Worm (Caenorhabditis elegans) whole organism, young adult: Measurements from ENCODE around the gene F48B9.3.

Source experiments
- B0019.2 ChIP-seq: fragments of 200-800 bp; sonication (Bioruptor generic); conservative IDR thresholded peaks from 2 replicates; pipeline ENCODE4 v1.3.6; 2022; ENCODE audit warnings: missing genetic modification reagents, missing genetic modification characterization, missing compliant biosample characterization
- B0035.1 ChIP-seq: sonication (generic microtip); optimal IDR thresholded peaks from 2 replicates; lab custom pipeline; 2016; ENCODE audit warnings: missing genetic modification characterization, mild to moderate bottlenecking, missing compliant biosample characterization, missing genotype, missing genetic modification reagents
- B0336.3 ChIP-seq: fragments of 200-800 bp; sonication (Bioruptor generic); IDR thresholded peaks from 2 replicates; pipeline ENCODE4 v1.3.6; 2022; ENCODE audit warnings: missing genetic modification characterization, missing compliant biosample characterization
- F23B12.7 ChIP-seq: sonication (generic microtip); optimal IDR thresholded peaks from 2 replicates; lab custom pipeline; 2017; ENCODE audit warnings: missing genetic modification characterization, mild to moderate bottlenecking, missing compliant biosample characterization, antibody characterized with exemption, moderate library complexity; ENCODE audit not compliant: insufficient read depth
- F37B4.10 ChIP-seq: fragments of 200-800 bp; sonication (Bioruptor generic); IDR thresholded peaks from 2 replicates; pipeline ENCODE4 v1.3.6; 2022; ENCODE audit warnings: missing genetic modification characterization, missing compliant biosample characterization
- F52B5.7 ChIP-seq: sonication (generic microtip); optimal IDR thresholded peaks from 2 replicates; lab custom pipeline; 2016; ENCODE audit warnings: mild to moderate bottlenecking, missing genetic modification characterization, missing compliant biosample characterization
- K12H6.12 ChIP-seq: fragments of 200-800 bp; sonication (Bioruptor generic); optimal IDR thresholded peaks from 2 replicates; lab custom pipeline; 2018; ENCODE audit warnings: mild to moderate bottlenecking, missing genetic modification characterization, missing compliant biosample characterization
- T07F8.4 ChIP-seq: sonication (generic microtip); optimal IDR thresholded peaks from 2 replicates; lab custom pipeline; 2016; ENCODE audit warnings: mild to moderate bottlenecking, missing genetic modification characterization, moderate library complexity, missing compliant biosample characterization
- aptf-2 ChIP-seq: fragments of 200-800 bp; sonication (Bioruptor generic); conservative IDR thresholded peaks from 2 replicates; pipeline ENCODE4 v1.3.6; 2022; ENCODE audit warnings: missing genetic modification reagents, missing genetic modification characterization, missing compliant biosample characterization
- aptf-3 ChIP-seq: fragments of 200-800 bp; sonication (Bioruptor generic); IDR thresholded peaks from 2 replicates; pipeline ENCODE4 v1.3.6; 2022; ENCODE audit warnings: missing genetic modification characterization, missing compliant biosample characterization
- athp-1 ChIP-seq: sonication (generic microtip); optimal IDR thresholded peaks from 2 replicates; lab custom pipeline; 2017; ENCODE audit warnings: mild to moderate bottlenecking, missing genetic modification characterization, missing compliant biosample characterization
- attf-3 ChIP-seq: fragments of 200-800 bp; sonication (Bioruptor generic); conservative IDR thresholded peaks from 2 replicates; pipeline ENCODE4 v1.3.6; 2022; ENCODE audit warnings: missing genetic modification reagents, missing genetic modification characterization, missing compliant biosample characterization
- attf-5 ChIP-seq: fragments of 200-800 bp; sonication (Bioruptor generic); optimal IDR thresholded peaks from 2 replicates; lab custom pipeline; 2018; ENCODE audit warnings: mild to moderate bottlenecking, missing genetic modification characterization, missing compliant biosample characterization
- attf-6 ChIP-seq: fragments of 200-800 bp; sonication (Bioruptor generic); IDR thresholded peaks from 2 replicates; pipeline ENCODE4 v1.3.6; 2022; ENCODE audit warnings: missing genetic modification reagents, missing genetic modification characterization, missing compliant biosample characterization
- ccch-3 ChIP-seq: fragments of 200-800 bp; sonication (Bioruptor generic); optimal IDR thresholded peaks from 2 replicates; lab custom pipeline; 2018; ENCODE audit warnings: mild to moderate bottlenecking, missing genetic modification characterization, missing compliant biosample characterization
- cebp-1 ChIP-seq, 2 experiments: fragments of 200-800 bp in 1 of 2; sonication (Bioruptor generic) in 1 of 2; sonication (generic microtip) in 1 of 2; IDR thresholded peaks in 1 of 2; optimal IDR thresholded peaks in 1 of 2; 2 replicates each; pipeline versions ENCODE4 v1.3.6 to Lab custom; 2017 to 2022; ENCODE audit warnings: missing compliant biosample characterization in 2 of 2, missing genetic modification characterization in 2 of 2, mild to moderate bottlenecking in 1 of 2, missing genetic modification reagents in 1 of 2, moderate library complexity in 1 of 2
- cebp-2 ChIP-seq: fragments of 200-800 bp; sonication (Bioruptor generic); IDR thresholded peaks from 2 replicates; pipeline ENCODE4 v1.3.6; 2022; ENCODE audit warnings: missing genetic modification characterization, missing compliant biosample characterization
- ceh-27 ChIP-seq: fragments of 200-800 bp; sonication (Bioruptor generic); optimal IDR thresholded peaks from 2 replicates; lab custom pipeline; 2018; ENCODE audit warnings: mild to moderate bottlenecking, missing genetic modification characterization, moderate library complexity, missing compliant biosample characterization
- ceh-40 ChIP-seq: fragments of 200-800 bp; sonication (Bioruptor generic); IDR thresholded peaks from 2 replicates; pipeline ENCODE4 v1.3.6; 2022; ENCODE audit warnings: missing genetic modification characterization, missing compliant biosample characterization
- ceh-58 ChIP-seq: fragments of 200-800 bp; sonication (Bioruptor generic); IDR thresholded peaks from 2 replicates; pipeline ENCODE4 v1.3.6; 2022; ENCODE audit warnings: missing genetic modification characterization, missing compliant biosample characterization
- ceh-79 ChIP-seq: sonication (generic microtip); optimal IDR thresholded peaks from 2 replicates; lab custom pipeline; 2017; ENCODE audit warnings: mild to moderate bottlenecking, missing genetic modification characterization, missing compliant biosample characterization
- die-1 ChIP-seq: sonication (generic microtip); optimal IDR thresholded peaks from 2 replicates; lab custom pipeline; 2016; ENCODE audit warnings: missing genotype, mild to moderate bottlenecking, missing genetic modification characterization, missing compliant biosample characterization
- egrh-3 ChIP-seq: fragments of 200-800 bp; sonication (Bioruptor generic); IDR thresholded peaks from 2 replicates; pipeline ENCODE4 v1.3.6; 2022; ENCODE audit warnings: missing genetic modification reagents, missing genetic modification characterization, missing compliant biosample characterization
- gei-17 ChIP-seq: fragments of 200-800 bp; sonication (Bioruptor generic); optimal IDR thresholded peaks from 2 replicates; lab custom pipeline; 2018; ENCODE audit warnings: mild to moderate bottlenecking, missing genetic modification characterization, missing compliant biosample characterization
- hrde-1 ChIP-seq: sonication (generic microtip); optimal IDR thresholded peaks from 2 replicates; lab custom pipeline; 2016; ENCODE audit warnings: missing genetic modification characterization, mild to moderate bottlenecking, missing compliant biosample characterization, moderate library complexity, missing genotype, missing genetic modification reagents, borderline replicate concordance
- lag-1 ChIP-seq: fragments of 200-800 bp; sonication (Bioruptor generic); IDR thresholded peaks from 2 replicates; pipeline ENCODE4 v1.3.6; 2022; ENCODE audit warnings: missing genetic modification reagents, missing genetic modification characterization, missing compliant biosample characterization
- let-607 ChIP-seq, 2 experiments: fragments of 200-800 bp in 1 of 2; sonication (Bioruptor generic) in 1 of 2; sonication (generic microtip) in 1 of 2; optimal IDR thresholded peaks; 2 replicates each; lab custom pipeline; 2016 to 2018; ENCODE audit warnings: mild to moderate bottlenecking in 2 of 2, missing compliant biosample characterization in 2 of 2, missing genetic modification characterization in 2 of 2, moderate library complexity in 2 of 2, missing genotype in 1 of 2
- lin-26 ChIP-seq: fragments of 200-800 bp; sonication (Bioruptor generic); IDR thresholded peaks from 2 replicates; pipeline ENCODE4 v1.3.6; 2022; ENCODE audit warnings: missing genetic modification reagents, missing genetic modification characterization, missing compliant biosample characterization
- lin-35 ChIP-seq, 3 experiments: fragments of 150-350 bp in 2 of 3; sonication (generic microtip) in 1 of 3; optimal IDR thresholded peaks; 2 replicates each; lab custom pipeline; 2014 to 2018; ENCODE audit warnings: missing biosample characterization in 3 of 3, missing genetic modification characterization in 3 of 3, missing genetic modification reagents in 3 of 3
- lin-54 ChIP-seq: fragments of 200-800 bp; sonication (Bioruptor generic); optimal IDR thresholded peaks from 2 replicates; lab custom pipeline; 2018; ENCODE audit warnings: mild to moderate bottlenecking, missing genetic modification characterization, missing compliant biosample characterization
- lsl-1 ChIP-seq: fragments of 200-800 bp; sonication (Bioruptor generic); optimal IDR thresholded peaks from 2 replicates; lab custom pipeline; 2018; ENCODE audit warnings: mild to moderate bottlenecking, missing genetic modification characterization, moderate library complexity, missing compliant biosample characterization
- lsy-27 ChIP-seq: sonication (generic microtip); optimal IDR thresholded peaks from 2 replicates; lab custom pipeline; 2017; ENCODE audit warnings: missing genetic modification characterization, mild to moderate bottlenecking, missing compliant biosample characterization, antibody characterized with exemption, missing genotype, borderline replicate concordance; ENCODE audit not compliant: insufficient read depth
- madf-10 ChIP-seq: sonication (generic microtip); optimal IDR thresholded peaks from 2 replicates; lab custom pipeline; 2016; ENCODE audit warnings: mild to moderate bottlenecking, missing genetic modification characterization, missing compliant biosample characterization
- mxl-1 ChIP-seq: sonication (generic microtip); optimal IDR thresholded peaks from 2 replicates; lab custom pipeline; 2016; ENCODE audit warnings: missing genetic modification characterization, missing compliant biosample characterization
- nfya-1 ChIP-seq: sonication (generic microtip); optimal IDR thresholded peaks from 2 replicates; lab custom pipeline; 2017; ENCODE audit warnings: antibody characterized with exemption, missing compliant biosample characterization, missing genetic modification characterization, borderline replicate concordance; ENCODE audit not compliant: insufficient read depth
- nhr-80 ChIP-seq: sonication (generic microtip); optimal IDR thresholded peaks from 2 replicates; lab custom pipeline; 2016; ENCODE audit warnings: missing genetic modification characterization, missing compliant biosample characterization
- rcor-1 ChIP-seq: fragments of 200-800 bp; sonication (Bioruptor generic); IDR thresholded peaks from 2 replicates; pipeline ENCODE4 v1.3.6; 2022; ENCODE audit warnings: missing genetic modification reagents, missing genetic modification characterization, missing compliant biosample characterization
- rpc-1 ChIP-seq, 2 experiments: fragments of 150-350 bp in 1 of 2; sonication (generic microtip) in 1 of 2; optimal IDR thresholded peaks; 2 replicates each; lab custom pipeline; 2014 to 2018; ENCODE audit warnings: missing biosample characterization in 1 of 2, missing genetic modification characterization in 1 of 2, missing genetic modification reagents in 1 of 2, missing genotype in 1 of 2
- sea-2 ChIP-seq: fragments of 200-800 bp; sonication (Bioruptor generic); IDR thresholded peaks from 2 replicates; pipeline ENCODE4 v1.3.6; 2022; ENCODE audit warnings: missing genetic modification characterization, missing compliant biosample characterization
- snpc-1.3 ChIP-seq: sonication (generic microtip); optimal IDR thresholded peaks from 2 replicates; lab custom pipeline; 2017; ENCODE audit warnings: missing genetic modification characterization, mild to moderate bottlenecking, missing compliant biosample characterization, antibody characterized with exemption, moderate library complexity, missing genotype, missing genetic modification reagents; ENCODE audit not compliant: insufficient read depth
- sptf-2 ChIP-seq: fragments of 200-800 bp; sonication (Bioruptor generic); optimal IDR thresholded peaks from 2 replicates; lab custom pipeline; 2018; ENCODE audit warnings: mild to moderate bottlenecking, missing genetic modification characterization, missing compliant biosample characterization
- tbx-9 ChIP-seq: sonication (generic microtip); optimal IDR thresholded peaks from 2 replicates; lab custom pipeline; 2016; ENCODE audit warnings: borderline replicate concordance, missing genetic modification characterization, inconsistent platforms, missing compliant biosample characterization
- unc-62 ChIP-seq: fragments of 150-350 bp; optimal IDR thresholded peaks from 2 replicates; lab custom pipeline; 2014; ENCODE audit warnings: missing biosample characterization, missing genetic modification reagents, missing genetic modification characterization
- xnd-1 ChIP-seq: sonication (generic microtip); optimal IDR thresholded peaks from 2 replicates; lab custom pipeline; 2016; ENCODE audit warnings: missing genotype, missing genetic modification reagents, missing genetic modification characterization, missing compliant biosample characterization
- ztf-22 ChIP-seq: fragments of 200-800 bp; sonication (Bioruptor generic); optimal IDR thresholded peaks from 2 replicates; lab custom pipeline; 2018; ENCODE audit warnings: mild to moderate bottlenecking, missing genetic modification characterization, moderate library complexity, missing compliant biosample characterization
- ztf-26 ChIP-seq: sonication (generic microtip); optimal IDR thresholded peaks from 2 replicates; lab custom pipeline; 2017; ENCODE audit warnings: missing genetic modification characterization, missing compliant biosample characterization
- ztf-28 ChIP-seq: fragments of 200-800 bp; sonication (Bioruptor generic); IDR thresholded peaks from 2 replicates; pipeline ENCODE4 v1.3.6; 2022; ENCODE audit warnings: missing genetic modification reagents, missing genetic modification characterization, missing compliant biosample characterization
- ztf-6 ChIP-seq: fragments of 200-800 bp; sonication (Bioruptor generic); IDR thresholded peaks from 2 replicates; pipeline ENCODE4 v1.3.6; 2022; ENCODE audit warnings: missing genetic modification reagents, missing genetic modification characterization, missing compliant biosample characterization

F48B9.3 gene

DNA sequence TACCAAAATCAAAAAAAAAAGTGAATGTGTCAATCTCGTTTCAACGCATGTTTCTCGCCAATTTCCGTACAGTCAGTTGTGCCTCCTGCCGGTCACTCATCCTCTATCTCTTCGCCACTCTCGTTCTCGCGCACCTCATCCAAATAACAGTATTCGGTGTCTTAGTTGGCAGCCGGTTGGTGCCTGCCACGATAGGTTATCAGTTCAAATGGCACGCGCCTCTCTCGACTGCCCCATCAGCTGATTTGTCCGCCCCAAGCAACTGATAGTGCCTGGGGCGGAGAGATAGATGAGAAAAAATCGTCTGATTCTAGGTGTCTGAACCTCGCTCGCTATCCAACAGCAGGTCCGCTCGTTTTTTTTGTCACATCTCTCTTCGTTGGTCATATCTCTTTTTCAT lies 50.3 kb downstream of the F48B9.3 start (continued):
- no peak for TF ChIP-seq B0019.2 (GFP tag; lab: Robert Waterston, UW)
- no peak for TF ChIP-seq ceh-79 (tag; lab: Kevin White, UChicago)
- peak; percentile 34 to 49 for TF ChIP-seq let-607 (tag; optimal IDR thresholded peaks at IDR 0.05; lab: Kevin White, UChicago)
- peak; percentile 77 for TF ChIP-seq ztf-26 (tag; lab: Kevin White, UChicago)
- TF ChIP-seq hrde-1 (tag; lab: Kevin White, UChicago), result no peak
- TF ChIP-seq ztf-28 (GFP tag; lab: Robert Waterston, UW), result no peak
- no peak for TF ChIP-seq ceh-40 (GFP tag; lab: Robert Waterston, UW)
- no peak for TF ChIP-seq rpc-1 (optimal IDR thresholded peaks at IDR 0.05; lab: Kevin White, UChicago)
- no peak for TF ChIP-seq rpc-1 (tag; optimal IDR thresholded peaks at IDR 0.05; lab: Kevin White, UChicago)
- no peak for TF ChIP-seq xnd-1 (tag; lab: Kevin White, UChicago)
- 0 out of 2 replicates have a peak, but pooled peaks have one; percentile 11 for TF ChIP-seq rcor-1
- TF ChIP-seq athp-1 (tag; lab: Kevin White, UChicago), result no peak
- no peak for TF ChIP-seq K12H6.12
- TF ChIP-seq cebp-2, result no peak
- no peak for TF ChIP-seq tbx-9 (tag; lab: Kevin White, UChicago)
- TF ChIP-seq unc-62, result no peak
- TF ChIP-seq attf-5, result peak; percentile 4
- TF ChIP-seq lin-35 (GFP tag; optimal IDR thresholded peaks at IDR 0.05; lab: Kevin White, UChicago), result no peak
- TF ChIP-seq B0035.1 (tag; lab: Kevin White, UChicago), result no peak
- no peak for TF ChIP-seq F37B4.10 (GFP tag; lab: Robert Waterston, UW)
- no peak for TF ChIP-seq aptf-2 (GFP tag; lab: Robert Waterston, UW)
- no peak for TF ChIP-seq sptf-2 (GFP tag; lab: Kevin White, UChicago)
- peak; percentile 60 for TF ChIP-seq ztf-22 (GFP tag; lab: Kevin White, UChicago)
- no peak for TF ChIP-seq F52B5.7 (tag; lab: Kevin White, UChicago)
- no peak for TF ChIP-seq lsl-1 (GFP tag; lab: Kevin White, UChicago)
- TF ChIP-seq sea-2, result no peak
- TF ChIP-seq ccch-3 (GFP tag; lab: Kevin White, UChicago), result no peak
- no peak for TF ChIP-seq mxl-1 (tag; lab: Kevin White, UChicago)
- TF ChIP-seq attf-3 (GFP tag; lab: Robert Waterston, UW), result no peak
- no peak for TF ChIP-seq T07F8.4 (tag; lab: Kevin White, UChicago)
- TF ChIP-seq ceh-58, result no peak
- no peak for TF ChIP-seq die-1
- no peak for TF ChIP-seq cebp-1 (GFP tag; IDR thresholded peaks at IDR 0.05; lab: Robert Waterston, UW)
- peak; percentile 75 for TF ChIP-seq cebp-1 (tag; optimal IDR thresholded peaks at IDR 0.05; lab: Kevin White, UChicago)
- TF ChIP-seq egrh-3 (GFP tag; lab: Robert Waterston, UW), result no peak
- TF ChIP-seq snpc-1.3 (tag; lab: Kevin White, UChicago), result no peak
- TF ChIP-seq nhr-80 (tag; lab: Kevin White, UChicago), result peak; percentile 96
- no peak for TF ChIP-seq lag-1
- no peak for TF ChIP-seq F23B12.7 (tag; lab: Kevin White, UChicago)
- no peak for TF ChIP-seq nfya-1 (tag; lab: Kevin White, UChicago)
- no peak for TF ChIP-seq aptf-3 (GFP tag; lab: Robert Waterston, UW)
- TF ChIP-seq lsy-27 (tag; lab: Kevin White, UChicago), result no peak
- TF ChIP-seq ceh-27, result no peak
- TF ChIP-seq B0336.3 (GFP tag; lab: Robert Waterston, UW), result peak; percentile 64
- TF ChIP-seq gei-17, result peak; percentile 39
- TF ChIP-seq madf-10 (tag; lab: Kevin White, UChicago), result no peak
- no peak for TF ChIP-seq attf-6
- no peak for TF ChIP-seq lin-26 (GFP tag; lab: Robert Waterston, UW)
- no peak for TF ChIP-seq lin-54
- TF ChIP-seq ztf-6, result no peak
